Fruit fly (Drosophila melanogaster): Measurements from ENCODE around the gene Pmi.

The Pmi gene

DNA sequence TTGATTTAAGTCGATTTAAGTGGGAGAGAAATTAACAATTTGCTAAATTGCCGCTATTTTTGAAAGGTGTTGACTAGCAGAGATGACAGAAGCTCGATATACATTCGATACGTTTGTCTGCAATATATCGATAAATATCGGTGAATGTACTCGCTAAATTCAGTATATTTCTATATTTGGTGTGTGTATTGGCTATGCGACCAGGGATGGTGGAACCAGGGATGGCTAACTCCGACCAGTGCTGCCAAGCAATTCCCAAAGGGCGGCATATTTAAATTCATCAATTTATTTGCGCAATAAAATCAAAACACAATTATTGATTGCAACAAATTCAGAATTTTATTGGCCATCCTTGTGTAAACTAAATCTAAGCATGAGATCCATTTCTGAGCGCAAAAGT, 33.2 kb downstream of the Pmi start, which contains the start of gene mad2 (continued):
- TF ChIP-seq Chrac-16 (GFP tag; optimal IDR thresholded peaks at IDR 0.05) (no peak), CG11560 (tag; IDR thresholded peaks at IDR 0.05) (peak; percentile 85; the same call in 2 of the 3 replicates), CG4328 (GFP tag; optimal IDR thresholded peaks at IDR 0.05) (no peak), CG14441 (GFP tag; IDR thresholded peaks at IDR 0.05) (0 out of 2 replicates have a peak, but pooled peaks have one; percentile 19), ATbp (GFP tag; optimal IDR thresholded peaks at IDR 0.05) (no peak), CG31388 (GFP tag; optimal IDR thresholded peaks at IDR 0.05) (no peak), Poxn (GFP tag; IDR thresholded peaks at IDR 0.05) (no peak), wor (GFP tag; IDR thresholded peaks at IDR 0.05) (no peak), slp2 (GFP tag; optimal IDR thresholded peaks at IDR 0.05) (no peak), repo (GFP tag; optimal IDR thresholded peaks at IDR 0.05) (no peak), CG4404 (GFP tag; IDR thresholded peaks at IDR 0.05) (no peak), CG11085 (GFP tag; IDR thresholded peaks at IDR 0.05) (no peak), Neu2 (GFP tag; optimal IDR thresholded peaks at IDR 0.05; ENCODE audit: borderline replicate concordance) (no peak), kni (GFP tag; optimal IDR thresholded peaks at IDR 0.05) (no peak), hb (GFP tag; IDR thresholded peaks at IDR 0.05; ENCODE audit: partially characterized antibody) (peak; percentile 61; the same call in 2 of the 3 replicates), CG10209 (GFP tag; optimal IDR thresholded peaks at IDR 0.05) (no peak), Xbp1 (GFP tag; optimal IDR thresholded peaks at IDR 0.05) (no peak), Doc2 (GFP tag; IDR thresholded peaks at IDR 0.05) (no peak), Myb (GFP tag; optimal IDR thresholded peaks at IDR 0.05) (peak; percentile 82), sob (GFP tag; IDR thresholded peaks at IDR 0.05) (0 out of 2 replicates have a peak, but pooled peaks have one; percentile 38), Sry-β (GFP tag; optimal IDR thresholded peaks at IDR 0.05) (no peak), wek (GFP tag; optimal IDR thresholded peaks at IDR 0.05) (no peak), CG9817 (tag; optimal IDR thresholded peaks at IDR 0.05) (no peak), seq (GFP tag; IDR thresholded peaks at IDR 0.05) (no peak), zen (tag; optimal IDR thresholded peaks at IDR 0.05) (peak; percentile 28), pzg (GFP tag; optimal IDR thresholded peaks at IDR 0.05) (peak; percentile 98), CG42726 (GFP tag; IDR thresholded peaks at IDR 0.05; ENCODE audit: partially characterized antibody) (peak; percentile 40; the same call in 1 of the 2 replicates), CG4617 (GFP tag; optimal IDR thresholded peaks at IDR 0.05; ENCODE audit: borderline replicate concordance) (peak; percentile 16), Aef1 (GFP tag; IDR thresholded peaks at IDR 0.05) (no peak), Trl (optimal IDR thresholded peaks at IDR 0.05) (peak in 1 of 2 experiments; percentile 9), Trl (GFP tag; optimal IDR thresholded peaks at IDR 0.05) (no peak), Six4 (GFP tag; optimal IDR thresholded peaks at IDR 0.05) (no peak), Ptx1 (GFP tag; IDR thresholded peaks at IDR 0.05) (no peak), slbo (GFP tag; IDR thresholded peaks at IDR 0.05) (no peak), CG32532 (GFP tag; IDR thresholded peaks at IDR 0.05) (no peak; the same call in 1 of the 2 replicates), Dfd (GFP tag; optimal IDR thresholded peaks at IDR 0.05) (no peak), CG18619 (GFP tag; optimal IDR thresholded peaks at IDR 0.05) (no peak), ftz-f1 (GFP tag; optimal IDR thresholded peaks at IDR 0.05) (no peak), B-H1 (GFP tag; IDR thresholded peaks at IDR 0.05) (no peak), CG6791 (GFP tag; IDR thresholded peaks at IDR 0.05; ENCODE audit: partially characterized antibody) (peak; percentile 74), CG17829 (tag; optimal IDR thresholded peaks at IDR 0.05) (peak; percentile 25), prd (optimal IDR thresholded peaks at IDR 0.05) (no peak), prd (GFP tag; IDR thresholded peaks at IDR 0.05) (no peak), D (optimal IDR thresholded peaks at IDR 0.05) (no peak), D (GFP tag; optimal IDR thresholded peaks at IDR 0.05) (no peak), br (optimal IDR thresholded peaks at IDR 0.05) (no peak), CG11398 (GFP tag; optimal IDR thresholded peaks at IDR 0.05) (no peak), Eip74EF (GFP tag; optimal IDR thresholded peaks at IDR 0.05) (no peak), CG14965 (GFP tag; optimal IDR thresholded peaks at IDR 0.05; ENCODE audit: borderline replicate concordance) (no peak), Mes4 (GFP tag; optimal IDR thresholded peaks at IDR 0.05) (no peak), hth (optimal IDR thresholded peaks at IDR 0.05) (no peak), CG14860 (GFP tag; IDR thresholded peaks at IDR 0.05; ENCODE audit: partially characterized antibody) (peak; percentile 43; the same call in 1 of the 3 replicates), ab (GFP tag; optimal IDR thresholded peaks at IDR 0.05) (no peak)

Data from whole organism, embryonic.